Worm (Caenorhabditis elegans): ENCODE measurements around the gene F10C2.4.

- TF ChIP-seq ama-1 (optimal IDR thresholded peaks at IDR 0.05) (no peak), tbx-11 (GFP tag; IDR thresholded peaks at IDR 0.05) (no peak), ceh-36 (tag; optimal IDR thresholded peaks at IDR 0.05) (no peak), hnd-1 (tag; optimal IDR thresholded peaks at IDR 0.05) (no peak), ceh-13 (GFP tag; optimal IDR thresholded peaks at IDR 0.05) (no peak), hmbx-1 (tag; optimal IDR thresholded peaks at IDR 0.05) (no peak), ets-7 (tag; optimal IDR thresholded peaks at IDR 0.05) (no peak), scrt-1 (GFP tag; IDR thresholded peaks at IDR 0.05) (no peak), aly-1 (tag; optimal IDR thresholded peaks at IDR 0.05) (no peak), sea-1 (GFP tag; conservative IDR thresholded peaks at IDR 0.05) (no peak), flt-1 (GFP tag; IDR thresholded peaks at IDR 0.05) (no peak), F13C5.2 (tag; optimal IDR thresholded peaks at IDR 0.05) (no peak), tbx-37 (GFP tag; conservative IDR thresholded peaks at IDR 0.05) (no peak), B0310.2 (tag; optimal IDR thresholded peaks at IDR 0.05) (no peak)
These were observed 7.5 kb upstream of the F10C2.4 start for ce11 chrV:12033841-12034240.
